Worm (Caenorhabditis elegans) whole organism, L1 larva: Measurements from ENCODE around the gene zyg-11.

Source experiments
- C04F5.9 ChIP-seq: sonication (generic microtip); optimal IDR thresholded peaks from 2 replicates; lab custom pipeline; 2016; ENCODE audit warnings: missing genetic modification characterization, missing compliant biosample characterization
- F16B12.6 ChIP-seq: fragments of 150-350 bp; optimal IDR thresholded peaks from 2 replicates; lab custom pipeline; 2014; ENCODE audit warnings: missing biosample characterization, missing genetic modification characterization
- blmp-1 ChIP-seq: fragments of 150-350 bp; optimal IDR thresholded peaks from 2 replicates; lab custom pipeline; 2014; ENCODE audit warnings: missing biosample characterization, missing genetic modification characterization
- efl-3 ChIP-seq: fragments of 200-800 bp; sonication (Bioruptor generic); optimal IDR thresholded peaks from 2 replicates; lab custom pipeline; 2018; ENCODE audit warnings: mild to moderate bottlenecking, missing genetic modification characterization, missing compliant biosample characterization
- hlh-17 ChIP-seq: fragments of 200-800 bp; sonication (Bioruptor generic); optimal IDR thresholded peaks from 2 replicates; lab custom pipeline; 2018; ENCODE audit warnings: missing genetic modification characterization, mild to moderate bottlenecking, missing compliant biosample characterization, moderate library complexity, borderline replicate concordance
- lin-13 ChIP-seq: fragments of 150-350 bp; optimal IDR thresholded peaks from 2 replicates; lab custom pipeline; 2014; ENCODE audit warnings: missing biosample characterization, missing genetic modification reagents, missing genetic modification characterization
- lin-15B ChIP-seq: fragments of 150-350 bp; sonication (generic microtip); optimal IDR thresholded peaks from 3 replicates; lab custom pipeline; 2014; ENCODE audit warnings: missing biosample characterization, missing genetic modification characterization
- lin-35 ChIP-seq, 2 experiments: fragments of 150-350 bp; optimal IDR thresholded peaks; 2 replicates each; lab custom pipeline; 2014; ENCODE audit warnings: missing biosample characterization in 2 of 2, missing genetic modification characterization in 2 of 2, missing genetic modification reagents in 2 of 2
- lsy-2 ChIP-seq, 2 experiments: fragments of 150-350 bp; optimal IDR thresholded peaks; 2 replicates each; lab custom pipeline; 2014; ENCODE audit warnings: missing biosample characterization in 2 of 2, missing genetic modification characterization in 2 of 2
- nhr-12 ChIP-seq: sonication (generic microtip); optimal IDR thresholded peaks from 2 replicates; lab custom pipeline; 2017; ENCODE audit warnings: missing biosample characterization, missing genetic modification characterization
- nhr-19 ChIP-seq: fragments of 200-800 bp; sonication (Bioruptor generic); conservative IDR thresholded peaks from 2 replicates; pipeline ENCODE4 v1.3.6; 2022; ENCODE audit warnings: missing genetic modification characterization, missing compliant biosample characterization
- pag-3 ChIP-seq: sonication (generic microtip); optimal IDR thresholded peaks from 2 replicates; lab custom pipeline; 2017; ENCODE audit warnings: missing genetic modification characterization, mild to moderate bottlenecking, missing compliant biosample characterization, antibody characterized with exemption, borderline replicate concordance; ENCODE audit not compliant: insufficient read depth
- snu-23 ChIP-seq: sonication (generic microtip); optimal IDR thresholded peaks from 2 replicates; lab custom pipeline; 2016; ENCODE audit warnings: missing genetic modification characterization, missing compliant biosample characterization
- unc-30 ChIP-seq: sonication (generic microtip); optimal IDR thresholded peaks from 2 replicates; lab custom pipeline; 2017; ENCODE audit warnings: missing biosample characterization, missing genetic modification characterization
- zag-1 ChIP-seq: fragments of 150-350 bp; optimal IDR thresholded peaks from 2 replicates; lab custom pipeline; 2014; ENCODE audit warnings: missing biosample characterization, missing genetic modification characterization

Gene zyg-11

DNA sequence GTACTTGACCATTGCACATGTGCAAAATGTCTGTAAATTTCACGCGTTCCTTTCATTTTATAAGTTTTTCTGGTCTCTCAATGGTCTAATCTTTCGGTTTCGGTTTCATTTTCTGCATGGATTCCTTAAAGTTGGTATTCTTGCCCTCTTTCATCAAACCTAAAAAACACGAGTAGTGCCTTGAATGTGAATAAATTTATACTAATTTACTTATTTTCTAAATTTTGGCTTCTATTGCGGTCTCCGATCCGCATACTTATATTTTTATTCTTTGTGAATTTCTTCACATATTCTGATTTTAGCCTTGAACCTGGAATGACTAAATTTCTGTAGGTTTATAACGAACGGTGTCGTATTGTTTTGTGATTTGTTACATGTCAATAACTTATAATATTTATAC is 48.5 kb downstream of the zyg-11 start, which contains the start of gene pdha-1:
Gene pdha-1 (plus strand): TSS at position 301 of the 400 bp plus-strand sequence.
- TF ChIP-seq lin-15B (tag; lab: Kevin White, UChicago) (no peak), blmp-1 (tag; lab: Kevin White, UChicago) (no peak), F16B12.6 (tag; lab: Kevin White, UChicago) (no peak), nhr-12 (tag; lab: Kevin White, UChicago) (no peak), zag-1 (no peak), unc-30 (tag; lab: Kevin White, UChicago) (no peak), snu-23 (no peak), pag-3 (tag; lab: Kevin White, UChicago) (no peak), lin-13 (GFP tag; lab: Kevin White, UChicago) (no peak), lin-35 (GFP tag; optimal IDR thresholded peaks at IDR 0.05; lab: Kevin White, UChicago) (no peak), hlh-17 (no peak), C04F5.9 (tag; lab: Kevin White, UChicago) (no peak), lsy-2 (tag; optimal IDR thresholded peaks at IDR 0.05; lab: Kevin White, UChicago) (no peak), nhr-19 (GFP tag; lab: Robert Waterston, UW) (no peak), efl-3 (GFP tag; lab: Kevin White, UChicago) (no peak)
